Worm (Caenorhabditis elegans) whole organism, L3 larva: Measurements from ENCODE around the gene lec-8.

Source experiments
- R02D3.7 ChIP-seq: fragments of 150-350 bp; optimal IDR thresholded peaks from 2 replicates; lab custom pipeline; 2014; ENCODE audit warnings: missing biosample characterization, missing genetic modification characterization
- aly-2 ChIP-seq: fragments of 150-350 bp; optimal IDR thresholded peaks from 2 replicates; lab custom pipeline; 2014; ENCODE audit warnings: missing biosample characterization, missing genetic modification characterization
- ama-1 ChIP-seq: fragments of 150-350 bp; optimal IDR thresholded peaks from 2 replicates; lab custom pipeline; 2018
- ceh-28 ChIP-seq: fragments of 150-350 bp; optimal IDR thresholded peaks from 2 replicates; lab custom pipeline; 2014; ENCODE audit warnings: missing biosample characterization, missing genetic modification reagents, missing genetic modification characterization
- ceh-82 ChIP-seq: fragments of 150-350 bp; optimal IDR thresholded peaks from 2 replicates; lab custom pipeline; 2014; ENCODE audit warnings: missing biosample characterization, missing genetic modification characterization
- ceh-9 ChIP-seq: sonication (generic microtip); optimal IDR thresholded peaks from 2 replicates; lab custom pipeline; 2018; ENCODE audit warnings: missing biosample characterization, missing genetic modification characterization
- daf-12 ChIP-seq: fragments of 150-350 bp; optimal IDR thresholded peaks from 2 replicates; lab custom pipeline; 2014; ENCODE audit warnings: missing biosample characterization, missing genetic modification reagents, missing genetic modification characterization
- egl-27 ChIP-seq: sonication (generic microtip); optimal IDR thresholded peaks from 4 replicates; lab custom pipeline; 2017; ENCODE audit warnings: missing biosample characterization, missing genetic modification reagents, missing genetic modification characterization
- egl-5 ChIP-seq: fragments of 150-350 bp; optimal IDR thresholded peaks from 2 replicates; lab custom pipeline; 2017; ENCODE audit warnings: missing biosample characterization, missing genetic modification reagents, missing genetic modification characterization, inconsistent platforms
- elt-1 ChIP-seq: fragments of 150-350 bp; optimal IDR thresholded peaks from 2 replicates; lab custom pipeline; 2014; ENCODE audit warnings: missing biosample characterization, missing genetic modification characterization
- elt-2 ChIP-seq: sonication (generic microtip); optimal IDR thresholded peaks from 2 replicates; lab custom pipeline; 2016; ENCODE audit warnings: missing genetic modification reagents, mild to moderate bottlenecking, missing genetic modification characterization, missing compliant biosample characterization
- elt-3 ChIP-seq, 3 experiments: fragments of 150-350 bp in 1 of 3; sonication (generic microtip) in 2 of 3; optimal IDR thresholded peaks; 2 replicates in 2 of 3; 4 replicates in 1 of 3; lab custom pipeline; 2014 to 2017; ENCODE audit warnings: missing biosample characterization in 3 of 3, missing genetic modification characterization in 3 of 3
- eor-1 ChIP-seq, 2 experiments: fragments of 150-350 bp; optimal IDR thresholded peaks; 2 replicates each; lab custom pipeline; 2014 to 2018; ENCODE audit warnings: missing biosample characterization in 2 of 2, missing genetic modification characterization in 2 of 2
- fkh-10 ChIP-seq: sonication (generic microtip); optimal IDR thresholded peaks from 2 replicates; lab custom pipeline; 2017; ENCODE audit warnings: missing biosample characterization, missing genetic modification reagents, missing genetic modification characterization
- fkh-2 ChIP-seq: fragments of 150-350 bp; optimal IDR thresholded peaks from 2 replicates; lab custom pipeline; 2014; ENCODE audit warnings: missing biosample characterization, missing genetic modification reagents, missing genetic modification characterization
- fos-1 ChIP-seq: fragments of 150-350 bp; optimal IDR thresholded peaks from 2 replicates; lab custom pipeline; 2014; ENCODE audit warnings: missing biosample characterization, missing genetic modification characterization
- hmg-11 ChIP-seq: sonication (generic microtip); optimal IDR thresholded peaks from 2 replicates; lab custom pipeline; 2016; ENCODE audit warnings: missing genetic modification characterization, missing compliant biosample characterization
- jun-1 ChIP-seq: fragments of 150-350 bp; optimal IDR thresholded peaks from 2 replicates; lab custom pipeline; 2014; ENCODE audit warnings: missing biosample characterization, missing genetic modification reagents, missing genetic modification characterization
- lin-15B ChIP-seq: fragments of 150-350 bp; optimal IDR thresholded peaks from 2 replicates; lab custom pipeline; 2014; ENCODE audit warnings: missing biosample characterization, missing genetic modification characterization
- lin-39 ChIP-seq: fragments of 150-350 bp; optimal IDR thresholded peaks from 2 replicates; lab custom pipeline; 2018; ENCODE audit warnings: missing biosample characterization, missing genetic modification reagents, missing genetic modification characterization
- lsy-12 ChIP-seq: sonication (generic microtip); optimal IDR thresholded peaks from 2 replicates; lab custom pipeline; 2016; ENCODE audit warnings: mild to moderate bottlenecking, missing genetic modification characterization, missing compliant biosample characterization
- mdl-1 ChIP-seq: fragments of 150-350 bp; optimal IDR thresholded peaks from 2 replicates; lab custom pipeline; 2014; ENCODE audit warnings: missing biosample characterization, missing genetic modification characterization
- mml-1 ChIP-seq: fragments of 150-350 bp; sonication (generic microtip); optimal IDR thresholded peaks from 3 replicates; lab custom pipeline; 2014; ENCODE audit warnings: missing biosample characterization, missing genetic modification characterization
- nhr-11 ChIP-seq: fragments of 150-350 bp; optimal IDR thresholded peaks from 2 replicates; lab custom pipeline; 2014; ENCODE audit warnings: missing biosample characterization, missing genetic modification characterization
- nhr-12 ChIP-seq: fragments of 150-350 bp; optimal IDR thresholded peaks from 2 replicates; lab custom pipeline; 2014; ENCODE audit warnings: missing biosample characterization, missing genetic modification characterization
- nhr-23 ChIP-seq: fragments of 150-350 bp; optimal IDR thresholded peaks from 2 replicates; lab custom pipeline; 2014; ENCODE audit warnings: missing biosample characterization, missing genetic modification reagents, missing genetic modification characterization
- nhr-237 ChIP-seq: fragments of 150-350 bp; optimal IDR thresholded peaks from 2 replicates; lab custom pipeline; 2014; ENCODE audit warnings: missing biosample characterization, missing genetic modification characterization
- nhr-25 ChIP-seq: sonication (generic microtip); optimal IDR thresholded peaks from 2 replicates; lab custom pipeline; 2017; ENCODE audit warnings: missing biosample characterization, missing genetic modification characterization
- nhr-43 ChIP-seq: sonication (generic microtip); optimal IDR thresholded peaks from 2 replicates; lab custom pipeline; 2016; ENCODE audit warnings: mild to moderate bottlenecking, missing genetic modification characterization, missing compliant biosample characterization; ENCODE audit not compliant: poor library complexity, severe bottlenecking
- nhr-67 ChIP-seq: fragments of 150-350 bp; optimal IDR thresholded peaks from 2 replicates; lab custom pipeline; 2014; ENCODE audit warnings: missing biosample characterization, missing genetic modification characterization
- nhr-76 ChIP-seq: fragments of 150-350 bp; sonication (generic microtip); optimal IDR thresholded peaks from 5 replicates; lab custom pipeline; 2014; ENCODE audit warnings: missing biosample characterization, missing genetic modification characterization
- nhr-77 ChIP-seq: fragments of 150-350 bp; optimal IDR thresholded peaks from 2 replicates; lab custom pipeline; 2014; ENCODE audit warnings: missing biosample characterization, missing genetic modification characterization
- pha-4 ChIP-seq: fragments of 150-350 bp; optimal IDR thresholded peaks from 2 replicates; lab custom pipeline; 2014; ENCODE audit warnings: missing biosample characterization, missing genetic modification reagents, missing genetic modification characterization
- pqm-1 ChIP-seq: fragments of 150-350 bp; optimal IDR thresholded peaks from 2 replicates; lab custom pipeline; 2017; ENCODE audit warnings: missing biosample characterization, missing genetic modification characterization, inconsistent platforms
- skn-1 ChIP-seq: fragments of 150-350 bp; optimal IDR thresholded peaks from 2 replicates; lab custom pipeline; 2014; ENCODE audit warnings: missing biosample characterization, missing genetic modification characterization
- snpc-4 ChIP-seq: fragments of 150-350 bp; optimal IDR thresholded peaks from 2 replicates; lab custom pipeline; 2014; ENCODE audit warnings: missing biosample characterization, missing genetic modification characterization
- unc-39 ChIP-seq: sonication (generic microtip); optimal IDR thresholded peaks from 4 replicates; lab custom pipeline; 2017; ENCODE audit warnings: missing biosample characterization, missing genetic modification characterization
- unc-62 ChIP-seq: fragments of 150-350 bp; sonication (generic microtip); optimal IDR thresholded peaks from 4 replicates; lab custom pipeline; 2014; ENCODE audit warnings: missing biosample characterization, missing genetic modification reagents, missing genetic modification characterization
- zag-1 ChIP-seq: fragments of 150-350 bp; optimal IDR thresholded peaks from 2 replicates; lab custom pipeline; 2014; ENCODE audit warnings: missing biosample characterization, missing genetic modification characterization
- ztf-11 ChIP-seq: fragments of 150-350 bp; optimal IDR thresholded peaks from 2 replicates; lab custom pipeline; 2014; ENCODE audit warnings: missing biosample characterization, missing genetic modification characterization
- ztf-4 ChIP-seq: fragments of 150-350 bp; optimal IDR thresholded peaks from 2 replicates; lab custom pipeline; 2014; ENCODE audit warnings: missing biosample characterization, missing genetic modification characterization

The lec-8 gene

DNA sequence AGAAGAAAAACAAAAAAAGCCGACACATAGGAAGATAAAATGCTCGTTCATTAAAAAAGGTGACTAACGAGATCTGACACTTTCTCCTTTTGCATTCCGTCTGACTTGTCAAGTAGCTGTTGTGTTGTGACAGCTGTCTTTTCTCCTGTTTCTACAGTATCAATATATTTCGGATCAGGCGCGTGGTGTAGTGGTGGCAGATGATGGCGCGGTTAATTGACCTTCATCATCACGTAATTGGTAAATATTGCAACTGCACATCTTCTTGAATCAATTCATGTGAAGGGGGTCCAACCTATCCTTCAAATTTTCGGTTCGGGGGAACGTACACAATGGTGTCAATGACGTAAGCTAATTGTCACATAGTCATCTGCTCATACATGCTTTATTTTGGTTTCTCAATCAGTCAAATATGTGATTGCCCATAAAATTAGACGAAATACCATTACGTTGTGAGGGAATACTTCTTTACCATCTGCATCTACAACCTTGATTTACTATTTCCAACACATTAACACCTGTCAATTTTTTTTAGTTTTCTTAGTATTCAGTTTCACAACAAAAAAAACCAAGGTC lies 2.1 kb upstream of the lec-8 start:
- TF ChIP-seq aly-2 (tag; lab: Kevin White, UChicago) (no peak), elt-2 (no peak), nhr-77 (tag; lab: Kevin White, UChicago) (no peak)

DNA sequence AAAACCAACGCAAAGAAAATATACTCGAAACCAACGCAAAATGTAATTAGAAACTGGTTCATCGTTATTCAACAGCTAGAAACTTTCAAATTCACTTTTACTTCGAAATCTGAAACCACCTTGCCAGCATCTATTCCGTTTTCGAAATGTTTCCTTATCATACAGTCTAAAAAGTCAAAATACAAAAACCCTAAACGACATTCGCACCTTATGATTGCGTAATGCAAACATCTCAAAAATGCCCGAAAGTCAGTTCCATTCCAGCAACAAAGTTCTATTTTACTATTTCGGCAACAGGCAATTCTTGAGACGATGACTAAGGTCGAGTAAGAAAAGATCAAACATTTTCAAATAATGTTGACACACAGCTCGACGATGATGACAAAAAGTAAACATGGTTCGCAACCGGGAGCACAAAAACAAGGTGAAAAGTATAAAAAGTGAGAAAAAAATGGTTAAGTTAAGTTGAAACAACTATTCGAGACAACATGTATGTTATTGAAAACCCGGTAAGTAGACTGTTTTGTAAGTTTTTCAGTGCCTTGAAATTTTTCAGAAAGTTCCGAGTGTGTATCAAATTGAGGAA lies 1.5 kb downstream of the lec-8 start, which contains the start of gene lec-7:
lec-7 (plus strand) TSS at position 297 of the 586 bp plus-strand sequence.
- TF ChIP-seq nhr-77 (tag; lab: Kevin White, UChicago) (no peak), fos-1 (tag; lab: Kevin White, UChicago) (no peak), zag-1 (tag; lab: Kevin White, UChicago) (no peak), ztf-11 (no peak), ceh-9 (tag; lab: Kevin White, UChicago) (no peak), pha-4 (tag; lab: Kevin White, UChicago) (peak; percentile 98), elt-3 (tag; optimal IDR thresholded peaks at IDR 0.05; lab: Kevin White, UChicago) (no peak), skn-1 (no peak), jun-1 (tag; lab: Kevin White, UChicago) (peak; percentile 9), nhr-25 (no peak), pqm-1 (peak; percentile 53), fkh-2 (tag; lab: Kevin White, UChicago) (no peak), egl-27 (tag; lab: Kevin White, UChicago) (no peak), nhr-237 (no peak), fkh-10 (no peak), R02D3.7 (no peak), elt-2 (peak; percentile 53), lsy-12 (tag; lab: Kevin White, UChicago) (no peak), mdl-1 (no peak), daf-12 (no peak), nhr-11 (tag; lab: Kevin White, UChicago) (no peak)

DNA sequence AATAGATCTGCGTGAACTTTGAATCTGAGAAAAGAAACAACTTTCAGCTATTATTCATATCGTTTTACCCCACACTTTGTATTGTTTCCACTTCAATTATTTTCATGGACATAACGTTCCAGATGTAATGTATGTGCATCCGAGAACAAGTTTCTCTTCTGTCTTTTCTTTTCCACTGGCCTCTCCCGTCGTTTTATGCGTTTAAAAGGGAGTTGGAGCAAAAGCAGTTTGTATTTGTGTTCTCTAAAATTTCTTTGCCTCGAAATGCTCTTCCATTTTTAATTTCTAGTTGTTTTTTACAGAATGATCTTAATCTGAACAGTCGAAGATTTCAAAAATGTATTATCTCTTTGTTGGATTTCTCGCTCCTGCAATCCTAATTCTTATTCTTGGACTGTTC lies 6.2 kb downstream of the lec-8 start, which contains the start of gene R07B1.11:
R07B1.11 (plus strand) TSS at position 301 of the 400 bp plus-strand sequence.
- TF ChIP-seq aly-2 (tag; lab: Kevin White, UChicago) (no peak), lin-15B (tag; lab: Kevin White, UChicago) (no peak)

DNA sequence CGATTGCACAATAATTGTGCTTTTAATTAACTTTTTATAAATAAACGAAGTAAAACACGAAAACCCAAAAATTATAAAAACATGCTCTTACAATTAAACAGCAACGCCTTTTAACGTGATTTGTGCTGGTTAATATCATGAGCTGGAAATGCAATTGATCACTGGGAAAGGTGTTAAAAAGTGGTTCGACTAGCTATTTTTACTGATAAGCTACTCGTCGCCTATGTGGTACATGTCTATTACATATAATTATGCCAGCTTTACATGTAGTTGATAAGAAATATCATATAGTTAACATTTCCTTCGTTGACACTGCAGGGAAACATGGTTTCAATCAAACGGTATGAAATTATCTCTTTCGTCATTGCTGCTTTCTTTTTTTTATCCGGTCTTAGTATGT lies 7.7 kb downstream of the lec-8 start, which contains the start of gene scav-5:
scav-5 (plus strand) TSS at position 297 of the 400 bp plus-strand sequence.
- peak; percentile 92 for TF ChIP-seq pqm-1
- no peak for TF ChIP-seq ztf-4 (tag; lab: Kevin White, UChicago)
- no peak for TF ChIP-seq daf-12
- peak; percentile 3 for TF ChIP-seq pha-4 (tag; lab: Kevin White, UChicago)
- TF ChIP-seq elt-2 = peak; percentile 91
- no peak for TF ChIP-seq unc-62 (GFP tag; lab: Kevin White, UChicago)
- no peak for TF ChIP-seq mml-1 (tag; lab: Kevin White, UChicago)
- no peak for TF ChIP-seq ama-1 (lab: Kevin White, UChicago)

DNA sequence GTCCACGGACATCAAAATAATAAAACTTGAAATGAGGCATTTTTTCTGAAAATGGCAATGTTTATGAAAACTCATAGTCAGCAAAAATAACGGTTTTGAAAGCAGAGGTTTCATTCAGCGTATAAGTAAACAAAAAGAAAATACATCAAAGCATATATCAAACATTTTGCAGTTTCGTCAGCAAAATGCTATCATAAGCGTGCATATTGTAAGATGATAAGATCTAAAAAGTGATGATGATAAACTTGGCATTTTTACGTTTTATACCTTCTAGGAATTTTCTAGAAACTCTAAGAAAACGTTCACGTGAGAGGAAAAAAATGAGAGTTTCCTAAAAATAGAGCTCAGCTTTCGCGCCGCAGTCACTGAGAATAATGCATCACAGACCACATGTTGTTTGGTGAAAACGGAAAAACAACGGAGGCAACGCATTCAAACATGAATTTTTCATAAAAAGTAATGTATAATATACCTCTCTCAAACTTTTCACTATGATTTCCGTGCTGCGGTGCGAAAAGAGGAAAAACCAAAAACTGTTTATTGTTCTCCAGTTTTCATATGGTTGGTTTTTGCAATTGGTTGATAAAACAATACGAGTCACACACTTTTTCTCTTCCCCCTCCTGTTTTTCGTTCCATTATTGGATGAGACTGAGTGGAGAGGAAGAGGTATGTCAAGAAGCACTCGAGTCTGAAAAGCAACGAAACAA lies 12.7 kb downstream of the lec-8 start, which contains the start of the genes gst-36 and R07B1.5:
gst-36 (minus strand) TSS at position 45 of the 709 bp plus-strand sequence.
R07B1.5 (plus strand) TSS at position 665 of the 709 bp plus-strand sequence.
- no peak for TF ChIP-seq nhr-23 (tag; lab: Kevin White, UChicago)
- no peak for TF ChIP-seq nhr-11 (tag; lab: Kevin White, UChicago)
- TF ChIP-seq lsy-12 (tag; lab: Kevin White, UChicago) = no peak
- no peak for TF ChIP-seq ztf-11
- TF ChIP-seq elt-3 (tag; optimal IDR thresholded peaks at IDR 0.05; lab: Kevin White, UChicago) = no peak
- TF ChIP-seq nhr-67 (tag; lab: Kevin White, UChicago) = no peak
- no peak for TF ChIP-seq nhr-25
- no peak for TF ChIP-seq lin-39 (tag; lab: Kevin White, UChicago)
- TF ChIP-seq eor-1 (tag; optimal IDR thresholded peaks at IDR 0.05; lab: Kevin White, UChicago) = no peak
- TF ChIP-seq elt-1 (tag; lab: Kevin White, UChicago) = no peak
- no peak for TF ChIP-seq nhr-77 (tag; lab: Kevin White, UChicago)
- TF ChIP-seq unc-39 = no peak
- TF ChIP-seq hmg-11 (tag; lab: Kevin White, UChicago) = no peak
- no peak for TF ChIP-seq fkh-10
- no peak for TF ChIP-seq ceh-9 (tag; lab: Kevin White, UChicago)
- no peak for TF ChIP-seq daf-12
- TF ChIP-seq egl-5 (tag; lab: Kevin White, UChicago) = no peak
- no peak for TF ChIP-seq ceh-28 (tag; lab: Kevin White, UChicago)
- TF ChIP-seq fkh-2 (tag; lab: Kevin White, UChicago) = no peak
- no peak for TF ChIP-seq nhr-43 (tag; lab: Kevin White, UChicago)
- no peak for TF ChIP-seq nhr-12 (tag; lab: Kevin White, UChicago)
- TF ChIP-seq nhr-76 (tag; lab: Kevin White, UChicago) = no peak
- no peak for TF ChIP-seq R02D3.7
- TF ChIP-seq elt-2 = peak; percentile 80
- no peak for TF ChIP-seq egl-27 (tag; lab: Kevin White, UChicago)
- peak; percentile 47 for TF ChIP-seq pqm-1
- TF ChIP-seq pha-4 (tag; lab: Kevin White, UChicago) = peak; percentile 47
- no peak for TF ChIP-seq mdl-1
- no peak for TF ChIP-seq snpc-4 (tag; lab: Kevin White, UChicago)
- no peak for TF ChIP-seq lin-15B (tag; lab: Kevin White, UChicago)
- TF ChIP-seq aly-2 (tag; lab: Kevin White, UChicago) = no peak
- no peak for TF ChIP-seq ceh-82 (tag; lab: Kevin White, UChicago)
